Fruit fly (Drosophila melanogaster) whole organism, embryonic: ENCODE data around the gene CG13930.

ENCODE experiments used
- Asciz ChIP-seq: fragments of 200-800 bp; sonication (Bioruptor generic); optimal IDR thresholded peaks from 2 replicates; lab custom pipeline; 2017; ENCODE audit warnings: missing biosample characterization, mild to moderate bottlenecking, missing genetic modification characterization, missing genetic modification reagents
- CG11398 ChIP-seq: fragments of 200-800 bp; sonication (Bioruptor generic); optimal IDR thresholded peaks from 2 replicates; lab custom pipeline; 2016; ENCODE audit warnings: missing biosample characterization, missing genetic modification characterization
- CG11695 ChIP-seq: fragments of 200-800 bp; sonication (Bioruptor generic); IDR thresholded peaks from 3 replicates; pipeline ENCODE4 v1.3.6; 2022; ENCODE audit warnings: missing biosample characterization, missing genetic modification characterization
- CG12299 ChIP-seq: fragments of 200-800 bp; sonication (Bioruptor generic); optimal IDR thresholded peaks from 2 replicates; lab custom pipeline; 2018; ENCODE audit warnings: missing biosample characterization, mild to moderate bottlenecking, missing genetic modification characterization
- CG12659 ChIP-seq: fragments of 200-800 bp; sonication (Bioruptor generic); optimal IDR thresholded peaks from 3 replicates; lab custom pipeline; 2017; ENCODE audit warnings: mild to moderate bottlenecking, missing biosample characterization, missing genetic modification reagents, missing genetic modification characterization
- CG13424 ChIP-seq: fragments of 200-800 bp; sonication (Bioruptor generic); optimal IDR thresholded peaks from 2 replicates; lab custom pipeline; 2019; ENCODE audit warnings: missing biosample characterization, mild to moderate bottlenecking, missing genetic modification characterization, moderate library complexity
- CG14710 ChIP-seq: fragments of 200-800 bp; sonication (Bioruptor generic); optimal IDR thresholded peaks from 3 replicates; lab custom pipeline; 2019; ENCODE audit warnings: missing biosample characterization, mild to moderate bottlenecking, missing genetic modification characterization, moderate library complexity
- CG14965 ChIP-seq: fragments of 200-800 bp; sonication (Bioruptor generic); optimal IDR thresholded peaks from 2 replicates; lab custom pipeline; 2016; ENCODE audit warnings: missing biosample characterization, missing genetic modification characterization, borderline replicate concordance
- CG15073 ChIP-seq: fragments of 200-800 bp; sonication (Bioruptor generic); optimal IDR thresholded peaks from 2 replicates; lab custom pipeline; 2016; ENCODE audit warnings: missing biosample characterization, missing genetic modification characterization
- CG15479 ChIP-seq: fragments of 200-800 bp; sonication (Bioruptor generic); optimal IDR thresholded peaks from 3 replicates; lab custom pipeline; 2019; ENCODE audit warnings: missing biosample characterization, mild to moderate bottlenecking, missing genetic modification characterization, moderate library complexity
- CG16815 ChIP-seq: fragments of 200-800 bp; sonication (Bioruptor generic); optimal IDR thresholded peaks from 3 replicates; lab custom pipeline; 2017; ENCODE audit warnings: missing biosample characterization, mild to moderate bottlenecking, missing genetic modification characterization
- CG18619 ChIP-seq: fragments of 200-800 bp; sonication (Bioruptor generic); optimal IDR thresholded peaks from 3 replicates; lab custom pipeline; 2017; ENCODE audit warnings: missing biosample characterization, mild to moderate bottlenecking, missing genetic modification characterization
- CG2199 ChIP-seq: fragments of 200-800 bp; sonication (Bioruptor generic); IDR thresholded peaks from 3 replicates; pipeline ENCODE4 v1.3.6; 2022; ENCODE audit warnings: missing biosample characterization, missing genetic modification characterization
- CG30431 ChIP-seq: fragments of 200-800 bp; sonication (Bioruptor generic); optimal IDR thresholded peaks from 2 replicates; lab custom pipeline; 2017; ENCODE audit warnings: missing biosample characterization, missing genetic modification characterization
- CG32767 ChIP-seq: fragments of 200-800 bp; sonication (Bioruptor generic); IDR thresholded peaks from 2 replicates; pipeline ENCODE4 v1.3.6; 2022; ENCODE audit warnings: missing biosample characterization, missing genetic modification characterization
- CG33213 ChIP-seq: fragments of 200-800 bp; sonication (Bioruptor generic); optimal IDR thresholded peaks from 3 replicates; lab custom pipeline; 2016; ENCODE audit warnings: missing biosample characterization, missing genetic modification characterization
- CG3995 ChIP-seq: fragments of 200-800 bp; sonication (Bioruptor generic); optimal IDR thresholded peaks from 3 replicates; lab custom pipeline; 2016; ENCODE audit warnings: missing biosample characterization, missing genetic modification characterization
- CG4707 ChIP-seq: fragments of 200-800 bp; sonication (Bioruptor generic); optimal IDR thresholded peaks from 2 replicates; lab custom pipeline; 2018; ENCODE audit warnings: missing biosample characterization, mild to moderate bottlenecking, missing genetic modification characterization, moderate library complexity
- CG5180 ChIP-seq: fragments of 200-800 bp; sonication (Bioruptor generic); optimal IDR thresholded peaks from 3 replicates; lab custom pipeline; 2017; ENCODE audit warnings: missing biosample characterization, missing genetic modification characterization, mild to moderate bottlenecking, moderate library complexity, missing genetic modification reagents
- Camta ChIP-seq: fragments of 200-800 bp; sonication (Bioruptor generic); optimal IDR thresholded peaks from 2 replicates; lab custom pipeline; 2016; ENCODE audit warnings: missing biosample characterization, missing genetic modification characterization
- Dfd ChIP-seq, 2 experiments: fragments of >200 bp; optimal IDR thresholded peaks; 2 replicates each; lab custom pipeline; 2017; ENCODE audit warnings: missing biosample characterization in 2 of 2, missing genetic modification characterization in 2 of 2
- Eip74EF ChIP-seq, 2 experiments: fragments of 200-800 bp in 1 of 2; fragments of >200 bp in 1 of 2; sonication (Bioruptor generic) in 1 of 2; optimal IDR thresholded peaks; 2 replicates each; lab custom pipeline; 2017 to 2019; ENCODE audit warnings: missing biosample characterization in 2 of 2, missing genetic modification characterization in 2 of 2, mild to moderate bottlenecking in 1 of 2, moderate library complexity in 1 of 2
- Ets65A ChIP-seq: fragments of 200-800 bp; sonication (Bioruptor generic); peaks from one replicate; lab custom pipeline; 2016; ENCODE audit warnings: missing biosample characterization, missing genetic modification characterization
- H15 ChIP-seq: fragments of 200-800 bp; sonication (Bioruptor generic); IDR thresholded peaks from 3 replicates; pipeline ENCODE4 v1.3.6; 2022; ENCODE audit warnings: missing biosample characterization, missing genetic modification characterization
- Hey ChIP-seq: fragments of 200-800 bp; sonication (Bioruptor generic); optimal IDR thresholded peaks from 3 replicates; lab custom pipeline; 2018; ENCODE audit warnings: missing biosample characterization, mild to moderate bottlenecking, missing genetic modification characterization
- Mad ChIP-seq: fragments of 200-800 bp; sonication (Bioruptor generic); optimal IDR thresholded peaks from 2 replicates; lab custom pipeline; 2016; ENCODE audit warnings: missing biosample characterization, missing genetic modification characterization
- Max ChIP-seq: fragments of 200-800 bp; sonication (Bioruptor generic); optimal IDR thresholded peaks from 2 replicates; lab custom pipeline; 2016; ENCODE audit warnings: missing biosample characterization, mild to moderate bottlenecking, missing genetic modification characterization
- Rx ChIP-seq: fragments of 200-800 bp; sonication (Bioruptor generic); IDR thresholded peaks from 2 replicates; pipeline ENCODE4 v1.3.6; 2022; ENCODE audit warnings: missing biosample characterization, missing genetic modification characterization
- TFAM ChIP-seq: fragments of 200-800 bp; sonication (Bioruptor generic); optimal IDR thresholded peaks from 2 replicates; lab custom pipeline; 2017; ENCODE audit warnings: missing biosample characterization, missing genetic modification characterization, inconsistent platforms
- Taf1 ChIP-seq: fragments of 200-800 bp; sonication (Bioruptor generic); IDR thresholded peaks from 2 replicates; pipeline ENCODE4 v1.3.6; 2022; ENCODE audit warnings: missing biosample characterization, missing genetic modification characterization
- cg ChIP-seq: fragments of 200-800 bp; sonication (Bioruptor generic); optimal IDR thresholded peaks from 3 replicates; lab custom pipeline; 2019; ENCODE audit warnings: missing biosample characterization, mild to moderate bottlenecking, missing genetic modification characterization, moderate library complexity
- chinmo ChIP-seq: fragments of 200-800 bp; sonication (Bioruptor generic); IDR thresholded peaks from 4 replicates; pipeline ENCODE4 v1.3.6; 2022; ENCODE audit warnings: missing biosample characterization, missing genetic modification characterization; ENCODE audit not compliant: partially characterized antibody
- cwo ChIP-seq: fragments of 200-800 bp; sonication (Bioruptor generic); optimal IDR thresholded peaks from 3 replicates; lab custom pipeline; 2017; ENCODE audit warnings: missing biosample characterization, missing genetic modification characterization, mild to moderate bottlenecking, moderate library complexity, missing genetic modification reagents
- ems ChIP-seq: fragments of 200-800 bp; sonication (Bioruptor generic); optimal IDR thresholded peaks from 3 replicates; lab custom pipeline; 2016; ENCODE audit warnings: missing biosample characterization, missing genetic modification characterization
- fd64A ChIP-seq: fragments of 200-800 bp; sonication (Bioruptor generic); optimal IDR thresholded peaks from 3 replicates; lab custom pipeline; 2018; ENCODE audit warnings: missing biosample characterization, mild to moderate bottlenecking, missing genetic modification characterization
- gcm ChIP-seq: fragments of 200-800 bp; sonication (Bioruptor generic); optimal IDR thresholded peaks from 2 replicates; lab custom pipeline; 2019; ENCODE audit warnings: missing biosample characterization, mild to moderate bottlenecking, missing genetic modification characterization, moderate library complexity
- gcm2 ChIP-seq: fragments of 200-800 bp; sonication (Bioruptor generic); optimal IDR thresholded peaks from 2 replicates; lab custom pipeline; 2016; ENCODE audit warnings: missing biosample characterization, missing genetic modification characterization
- hkb ChIP-seq, 2 experiments: fragments of 200-800 bp in 1 of 2; fragments of >200 bp in 1 of 2; sonication (Bioruptor generic) in 1 of 2; IDR thresholded peaks in 1 of 2; optimal IDR thresholded peaks in 1 of 2; 2 replicates each; pipeline versions ENCODE4 v1.3.6 to Lab custom; 2017 to 2022; ENCODE audit warnings: missing biosample characterization in 1 of 2, missing genetic modification characterization in 1 of 2
- inv ChIP-seq: fragments of 200-800 bp; sonication (Bioruptor generic); IDR thresholded peaks from 2 replicates; pipeline ENCODE4 v1.3.6; 2022; ENCODE audit warnings: missing biosample characterization, missing genetic modification characterization; ENCODE audit not compliant: partially characterized antibody
- jing ChIP-seq: fragments of 200-800 bp; sonication (Bioruptor generic); optimal IDR thresholded peaks from 2 replicates; lab custom pipeline; 2018; ENCODE audit warnings: missing biosample characterization, mild to moderate bottlenecking, missing genetic modification characterization
- klu ChIP-seq: fragments of 200-800 bp; sonication (Bioruptor generic); IDR thresholded peaks from 2 replicates; pipeline ENCODE4 v1.3.6; 2022; ENCODE audit warnings: missing biosample characterization, missing genetic modification characterization
- kni ChIP-seq: fragments of 200-800 bp; sonication (Bioruptor generic); optimal IDR thresholded peaks from 3 replicates; lab custom pipeline; 2017; ENCODE audit warnings: mild to moderate bottlenecking, missing biosample characterization, missing genetic modification reagents, missing genetic modification characterization
- peb ChIP-seq: fragments of 200-800 bp; sonication (Bioruptor generic); IDR thresholded peaks from 2 replicates; pipeline ENCODE4 v1.3.6; 2022; ENCODE audit warnings: missing biosample characterization, missing genetic modification characterization
- phol ChIP-seq: fragments of 200-800 bp; sonication (Bioruptor generic); optimal IDR thresholded peaks from 3 replicates; lab custom pipeline; 2018; ENCODE audit warnings: missing biosample characterization, mild to moderate bottlenecking, missing genetic modification characterization, moderate library complexity
- pros ChIP-seq: fragments of 200-800 bp; sonication (Bioruptor generic); optimal IDR thresholded peaks from 3 replicates; lab custom pipeline; 2019; ENCODE audit warnings: missing biosample characterization, mild to moderate bottlenecking, missing genetic modification characterization, moderate library complexity
- slbo ChIP-seq: fragments of 200-800 bp; sonication (Bioruptor generic); IDR thresholded peaks from 2 replicates; pipeline ENCODE4 v1.3.6; 2022; ENCODE audit warnings: missing biosample characterization, missing genetic modification characterization
- slou ChIP-seq: fragments of 200-800 bp; sonication (Bioruptor generic); optimal IDR thresholded peaks from 3 replicates; lab custom pipeline; 2016; ENCODE audit warnings: missing biosample characterization, missing genetic modification characterization
- sob ChIP-seq: fragments of 200-800 bp; sonication (Bioruptor generic); IDR thresholded peaks from 2 replicates; pipeline ENCODE4 v1.3.6; 2022; ENCODE audit warnings: missing biosample characterization, missing genetic modification characterization
- tup ChIP-seq: fragments of 200-800 bp; sonication (Bioruptor generic); optimal IDR thresholded peaks from 2 replicates; lab custom pipeline; 2016; ENCODE audit warnings: missing biosample characterization, mild to moderate bottlenecking, missing genetic modification characterization, moderate library complexity

The CG13930 gene

dm6 chr3L:1690727-1691413 is 18.3 kb upstream of the CG13930 start (continued):
- TF ChIP-seq pros (GFP tag; lab: Kevin White, UChicago) (no peak), CG5180 (peak; percentile 39), klu (no peak), slbo (peak; percentile 28; the same call in 1 of the 2 replicates), kni (GFP tag; lab: Kevin White, UChicago) (peak; percentile 74), CG15479 (GFP tag; lab: Kevin White, UChicago) (no peak), cg (GFP tag; lab: Kevin White, UChicago) (no peak), Eip74EF (GFP tag; optimal IDR thresholded peaks at IDR 0.05; lab: Kevin White, UChicago) (no peak), Rx (GFP tag; lab: Robert Waterston, UW) (no peak), slou (GFP tag; lab: Kevin White, UChicago) (no peak), CG11695 (no peak), Hey (no peak), sob (GFP tag; lab: Robert Waterston, UW) (0 out of 2 replicates have a peak, but pooled peaks have one; percentile 10), CG3995 (GFP tag; lab: Kevin White, UChicago) (no peak), Max (no peak), Ets65A (GFP tag; lab: Kevin White, UChicago) (peak; percentile 75), Taf1 (GFP tag; lab: Robert Waterston, UW) (no peak), phol (peak; percentile 54), Mad (no peak), CG16815 (GFP tag; lab: Kevin White, UChicago) (peak; percentile 11), CG13424 (tag; lab: Kevin White, UChicago) (no peak), cwo (no peak), peb (GFP tag; lab: Robert Waterston, UW) (no peak), CG30431 (GFP tag; lab: Kevin White, UChicago) (no peak), hkb (optimal IDR thresholded peaks at IDR 0.05; lab: Kevin White, UChicago) (no peak), hkb (GFP tag; IDR thresholded peaks at IDR 0.05; lab: Robert Waterston, UW) (0 out of 2 replicates have a peak, but pooled peaks have one; percentile 41), CG18619 (GFP tag; lab: Kevin White, UChicago) (peak; percentile 5), CG4707 (GFP tag; lab: Kevin White, UChicago) (peak; percentile 34), CG2199 (GFP tag; lab: Robert Waterston, UW) (no peak), chinmo (GFP tag; lab: Robert Waterston, UW) (no peak), CG12299 (tag; lab: Kevin White, UChicago) (no peak), CG14710 (peak; percentile 44), Dfd (GFP tag; optimal IDR thresholded peaks at IDR 0.05; lab: Kevin White, UChicago) (no peak), CG15073 (GFP tag; lab: Kevin White, UChicago) (no peak), CG11398 (GFP tag; lab: Kevin White, UChicago) (no peak), gcm2 (GFP tag; lab: Kevin White, UChicago) (no peak), CG32767 (GFP tag; lab: Robert Waterston, UW) (no peak), H15 (GFP tag; lab: Robert Waterston, UW) (peak; percentile 40; the same call in 1 of the 3 replicates), tup (GFP tag; lab: Kevin White, UChicago) (peak; percentile 30), inv (GFP tag; lab: Robert Waterston, UW) (no peak), TFAM (GFP tag; lab: Kevin White, UChicago) (no peak), CG33213 (GFP tag; lab: Kevin White, UChicago) (no peak), Camta (peak; percentile 1), jing (GFP tag; lab: Kevin White, UChicago) (no peak), gcm (GFP tag; lab: Kevin White, UChicago) (no peak), Asciz (GFP tag; lab: Kevin White, UChicago) (peak; percentile 58), fd64A (GFP tag; lab: Kevin White, UChicago) (peak; percentile 61), CG12659 (no peak), CG14965 (peak; percentile 9), ems (GFP tag; lab: Kevin White, UChicago) (no peak)
